Worm (Caenorhabditis elegans) whole organism, late embryonic: ENCODE measurements around the gene F58E2.3.

Source experiments
- ceh-14 ChIP-seq: sonication (generic microtip); optimal IDR thresholded peaks from 2 replicates; lab custom pipeline; 2016; ENCODE audit warnings: missing genotype, missing genetic modification characterization, missing compliant biosample characterization
- dmd-4 ChIP-seq: sonication (generic microtip); optimal IDR thresholded peaks from 2 replicates; lab custom pipeline; 2016; ENCODE audit warnings: borderline replicate concordance, missing genetic modification characterization, missing compliant biosample characterization
- elt-2 ChIP-seq: sonication (generic microtip); optimal IDR thresholded peaks from 2 replicates; lab custom pipeline; 2016; ENCODE audit warnings: missing genetic modification reagents, missing genetic modification characterization, missing compliant biosample characterization
- ets-4 ChIP-seq: sonication (generic microtip); optimal IDR thresholded peaks from 2 replicates; lab custom pipeline; 2016; ENCODE audit warnings: missing genetic modification characterization, missing compliant biosample characterization
- mec-3 ChIP-seq: sonication (generic microtip); optimal IDR thresholded peaks from 2 replicates; lab custom pipeline; 2016; ENCODE audit warnings: borderline replicate concordance, missing genetic modification characterization, missing compliant biosample characterization
- nfya-1 ChIP-seq: sonication (generic microtip); optimal IDR thresholded peaks from 2 replicates; lab custom pipeline; 2017; ENCODE audit warnings: missing genetic modification characterization, mild to moderate bottlenecking, missing compliant biosample characterization, antibody characterized with exemption, moderate library complexity
- nhr-11 ChIP-seq: fragments of 150-350 bp; optimal IDR thresholded peaks from 2 replicates; lab custom pipeline; 2014; ENCODE audit warnings: missing biosample characterization, missing genetic modification characterization
- ref-2 ChIP-seq: sonication (generic microtip); optimal IDR thresholded peaks from 2 replicates; lab custom pipeline; 2016; ENCODE audit warnings: missing genetic modification characterization, missing compliant biosample characterization
- unc-42 ChIP-seq: sonication (generic microtip); optimal IDR thresholded peaks from 2 replicates; lab custom pipeline; 2016; ENCODE audit warnings: missing genotype, missing genetic modification characterization, missing compliant biosample characterization
- unc-86 ChIP-seq: sonication (generic microtip); optimal IDR thresholded peaks from 2 replicates; lab custom pipeline; 2016; ENCODE audit warnings: missing genetic modification characterization, missing compliant biosample characterization

DNA sequence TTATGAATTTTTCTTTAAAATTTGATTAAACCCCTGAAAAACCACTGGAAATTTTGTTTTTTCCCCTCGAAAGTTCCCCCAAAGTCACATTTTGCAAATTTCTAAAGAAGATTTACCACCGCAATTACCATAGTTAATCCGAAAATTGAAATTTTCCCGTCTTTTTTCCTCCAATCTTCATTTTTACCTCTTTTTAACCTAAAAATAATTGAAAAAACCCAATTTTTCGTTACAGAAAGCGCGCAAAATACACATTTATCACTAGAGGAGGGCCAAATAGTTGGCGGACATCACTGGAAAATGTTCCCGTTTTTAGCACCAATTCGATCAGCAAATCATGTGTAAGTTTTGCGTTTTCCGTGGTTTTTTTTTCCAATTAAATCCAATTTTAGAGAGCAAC lies 49.4 kb downstream of the F58E2.3 start, which contains the start of gene unc-33:
- TF ChIP-seq ceh-14 (tag; lab: Kevin White, UChicago) (no peak), elt-2 (tag; lab: Kevin White, UChicago) (no peak), ref-2 (no peak), unc-42 (no peak), ets-4 (tag; lab: Kevin White, UChicago) (no peak), nhr-11 (tag; lab: Kevin White, UChicago) (no peak), unc-86 (tag; lab: Kevin White, UChicago) (no peak), dmd-4 (tag; lab: Kevin White, UChicago) (no peak), nfya-1 (tag; lab: Kevin White, UChicago) (no peak), mec-3 (tag; lab: Kevin White, UChicago) (no peak)
